In genomic region chr2L:12427487-12428101, dm6 we compare ENCODE assay signal across 5 fruit fly cellular contexts.
TF ChIP-seq lines count a peak whose summit lies in the region.

CG5446 (minus strand) TSS chr2L:12427709.
Trm1 (plus strand) TSS chr2L:12428028.

- no peak for TF ChIP-seq CTCF in whole organism, embryonic (GFP tag; optimal IDR thresholded peaks at IDR 0.05; lab: Kevin White, UChicago)

TF ChIP-seq in whole organism, adult, 20 proteins besides CTCF, POLR2A, EP300 and RAD21 (continues in another document):
- TF ChIP-seq CG12768 (GFP tag; optimal IDR thresholded peaks at IDR 0.05; lab: Kevin White, UChicago) (peak; percentile 74), CG14711 (tag; optimal IDR thresholded peaks at IDR 0.05; lab: Kevin White, UChicago) (peak; percentile 83), CG5204 (GFP tag; optimal IDR thresholded peaks at IDR 0.05; lab: Kevin White, UChicago) (no peak), Mnt (GFP tag; optimal IDR thresholded peaks at IDR 0.05; lab: Kevin White, UChicago) (peak; percentile 54), Clk (GFP tag; optimal IDR thresholded peaks at IDR 0.05; lab: Kevin White, UChicago) (no peak), kay (GFP tag; lab: Kevin White, UChicago; ENCODE audit: borderline replicate concordance) (no peak), CG7045 (GFP tag; optimal IDR thresholded peaks at IDR 0.05; lab: Kevin White, UChicago) (peak; percentile 70), CG33017 (tag; optimal IDR thresholded peaks at IDR 0.05; lab: Kevin White, UChicago) (peak; percentile 88), toe (GFP tag; optimal IDR thresholded peaks at IDR 0.05; lab: Kevin White, UChicago) (no peak), bab1 (GFP tag; optimal IDR thresholded peaks at IDR 0.05; lab: Kevin White, UChicago) (peak; percentile 50), CG1620 (GFP tag; optimal IDR thresholded peaks at IDR 0.05; lab: Kevin White, UChicago) (no peak), Hr96 (GFP tag; optimal IDR thresholded peaks at IDR 0.05; lab: Kevin White, UChicago) (no peak), ovo (GFP tag; optimal IDR thresholded peaks at IDR 0.05; lab: Kevin White, UChicago) (no peak), CG7101 (tag; optimal IDR thresholded peaks at IDR 0.05; lab: Kevin White, UChicago) (peak; percentile 89), Crg-1 (GFP tag; optimal IDR thresholded peaks at IDR 0.05; lab: Kevin White, UChicago) (peak; percentile 29), CG11617 (GFP tag; optimal IDR thresholded peaks at IDR 0.05; lab: Kevin White, UChicago) (peak; percentile 89), cnc (optimal IDR thresholded peaks at IDR 0.05; lab: Kevin White, UChicago) (no peak), pad (GFP tag; optimal IDR thresholded peaks at IDR 0.05; lab: Kevin White, UChicago) (peak; percentile 52)

TF ChIP-seq in whole organism, embryonic, 481 proteins besides CTCF, POLR2A, EP300 and RAD21 (continues in another document):
- TF ChIP-seq Nf-YB (GFP tag; optimal IDR thresholded peaks at IDR 0.05; lab: Kevin White, UChicago) (peak; percentile 62), CG16813 (GFP tag; IDR thresholded peaks at IDR 0.05; lab: Robert Waterston, UW; ENCODE audit: partially characterized antibody) (no peak), rib (GFP tag; IDR thresholded peaks at IDR 0.05; lab: Robert Waterston, UW) (no peak), CG34224 (GFP tag; IDR thresholded peaks at IDR 0.05; lab: Robert Waterston, UW; ENCODE audit: partially characterized antibody) (no peak), Asciz (GFP tag; optimal IDR thresholded peaks at IDR 0.05; lab: Kevin White, UChicago) (peak; percentile 11), CG18476 (GFP tag; optimal IDR thresholded peaks at IDR 0.05; lab: Kevin White, UChicago) (peak; percentile 3), CG16815 (GFP tag; optimal IDR thresholded peaks at IDR 0.05; lab: Kevin White, UChicago) (peak; percentile 39), jing (GFP tag; optimal IDR thresholded peaks at IDR 0.05; lab: Kevin White, UChicago) (no peak), CG17328 (GFP tag; IDR thresholded peaks at IDR 0.05; lab: Robert Waterston, UW) (no peak), chn (GFP tag; optimal IDR thresholded peaks at IDR 0.05; lab: Kevin White, UChicago) (no peak), CG13296 (GFP tag; optimal IDR thresholded peaks at IDR 0.05; lab: Kevin White, UChicago) (peak; percentile 74), bigmax (GFP tag; optimal IDR thresholded peaks at IDR 0.05; lab: Kevin White, UChicago) (no peak), H2.0 (GFP tag; IDR thresholded peaks at IDR 0.05; lab: Robert Waterston, UW) (no peak; the same call in 1 of the 2 replicates), Hsf (GFP tag; optimal IDR thresholded peaks at IDR 0.05; lab: Kevin White, UChicago) (no peak), CG17385 (GFP tag; optimal IDR thresholded peaks at IDR 0.05; lab: Kevin White, UChicago) (peak; percentile 67), Dip3 (GFP tag; optimal IDR thresholded peaks at IDR 0.05; lab: Kevin White, UChicago) (no peak), ato (GFP tag; IDR thresholded peaks at IDR 0.05; lab: Robert Waterston, UW; ENCODE audit: partially characterized antibody) (no peak), dpn (GFP tag; optimal IDR thresholded peaks at IDR 0.05; lab: Kevin White, UChicago) (peak in 1 of 2 experiments; percentile 65)

TF ChIP-seq in whole organism, prepupa, 60 proteins besides CTCF, POLR2A, EP300 and RAD21 (continues in another document):
- TF ChIP-seq Sox15 (GFP tag; optimal IDR thresholded peaks at IDR 0.05; lab: Kevin White, UChicago) (peak; percentile 8), Ets21C (GFP tag; optimal IDR thresholded peaks at IDR 0.05; lab: Kevin White, UChicago) (no peak), CG8319 (GFP tag; optimal IDR thresholded peaks at IDR 0.05; lab: Kevin White, UChicago) (peak; percentile 4), CG3919 (GFP tag; optimal IDR thresholded peaks at IDR 0.05; lab: Kevin White, UChicago) (peak; percentile 62), CG9139 (GFP tag; optimal IDR thresholded peaks at IDR 0.05; lab: Kevin White, UChicago) (peak; percentile 40), Ets96B (tag; optimal IDR thresholded peaks at IDR 0.05; lab: Kevin White, UChicago) (peak; percentile 74), Hr39 (GFP tag; optimal IDR thresholded peaks at IDR 0.05; lab: Kevin White, UChicago) (no peak), CG6854 (GFP tag; optimal IDR thresholded peaks at IDR 0.05; lab: Kevin White, UChicago) (peak; percentile 25), Sox102F (GFP tag; optimal IDR thresholded peaks at IDR 0.05; lab: Kevin White, UChicago) (peak; percentile 48), salr (GFP tag; optimal IDR thresholded peaks at IDR 0.05; lab: Kevin White, UChicago) (peak in 1 of 2 experiments; percentile 79), acj6 (GFP tag; optimal IDR thresholded peaks at IDR 0.05; lab: Kevin White, UChicago) (peak; percentile 52), CG6276 (GFP tag; optimal IDR thresholded peaks at IDR 0.05; lab: Kevin White, UChicago) (no peak), esn (GFP tag; optimal IDR thresholded peaks at IDR 0.05; lab: Kevin White, UChicago) (peak; percentile 66), CG6808 (GFP tag; optimal IDR thresholded peaks at IDR 0.05; lab: Kevin White, UChicago) (peak; percentile 33), achi (GFP tag; optimal IDR thresholded peaks at IDR 0.05; lab: Kevin White, UChicago) (peak; percentile 78), CG4318 (GFP tag; optimal IDR thresholded peaks at IDR 0.05; lab: Kevin White, UChicago) (no peak), Blimp-1 (GFP tag; optimal IDR thresholded peaks at IDR 0.05; lab: Kevin White, UChicago) (peak; percentile 27), CG31627 (GFP tag; optimal IDR thresholded peaks at IDR 0.05; lab: Kevin White, UChicago) (peak; percentile 22), topi (GFP tag; optimal IDR thresholded peaks at IDR 0.05; lab: Kevin White, UChicago) (peak; percentile 17)

TF ChIP-seq in whole organism, pupa, 21 proteins besides CTCF, POLR2A, EP300 and RAD21:
- TF ChIP-seq CG34367 (tag; optimal IDR thresholded peaks at IDR 0.05; lab: Kevin White, UChicago) (peak; percentile 27), CG12605 (GFP tag; IDR thresholded peaks at IDR 0.05; lab: Robert Waterston, UW) (no peak), CG10348 (GFP tag; IDR thresholded peaks at IDR 0.05; lab: Robert Waterston, UW) (no peak), rn (GFP tag; IDR thresholded peaks at IDR 0.05; lab: Robert Waterston, UW) (no peak), CG32121 (GFP tag; IDR thresholded peaks at IDR 0.05; lab: Robert Waterston, UW) (peak; percentile 54; the same call in 1 of the 2 replicates), CG4496 (GFP tag; IDR thresholded peaks at IDR 0.05; lab: Robert Waterston, UW) (no peak), CG8301 (tag; optimal IDR thresholded peaks at IDR 0.05; lab: Kevin White, UChicago) (peak; percentile 36), CG17806 (tag; optimal IDR thresholded peaks at IDR 0.05; lab: Kevin White, UChicago) (peak; percentile 54), gl (tag; optimal IDR thresholded peaks at IDR 0.05; lab: Kevin White, UChicago) (no peak), EcR (GFP tag; optimal IDR thresholded peaks at IDR 0.05; lab: Kevin White, UChicago) (no peak), CG15710 (tag; optimal IDR thresholded peaks at IDR 0.05; lab: Kevin White, UChicago) (peak; percentile 66), Pif1A (GFP tag; optimal IDR thresholded peaks at IDR 0.05; lab: Kevin White, UChicago) (peak; percentile 44), fd96Ca (GFP tag; IDR thresholded peaks at IDR 0.05; lab: Robert Waterston, UW) (no peak), CG9948 (tag; optimal IDR thresholded peaks at IDR 0.05; lab: Kevin White, UChicago) (peak; percentile 64), Ets98B (GFP tag; IDR thresholded peaks at IDR 0.05; lab: Robert Waterston, UW) (peak; percentile 58), Snoo (tag; optimal IDR thresholded peaks at IDR 0.05; lab: Kevin White, UChicago) (peak; percentile 55), D1 (tag; optimal IDR thresholded peaks at IDR 0.05; lab: Kevin White, UChicago) (no peak), Pif1B (GFP tag; optimal IDR thresholded peaks at IDR 0.05; lab: Kevin White, UChicago) (peak; percentile 46), CG8159 (tag; optimal IDR thresholded peaks at IDR 0.05; lab: Kevin White, UChicago) (peak; percentile 75), CG13204 (GFP tag; optimal IDR thresholded peaks at IDR 0.05; lab: Kevin White, UChicago) (no peak)

TF ChIP-seq in whole organism, wandering third instar larva, 38 proteins besides CTCF, POLR2A, EP300 and RAD21:
- TF ChIP-seq foxo (GFP tag; optimal IDR thresholded peaks at IDR 0.05; lab: Kevin White, UChicago) = peak in 1 of 2 experiments; percentile 81
- peak; percentile 24 for TF ChIP-seq sv (GFP tag; optimal IDR thresholded peaks at IDR 0.05; lab: Kevin White, UChicago)
- no peak for TF ChIP-seq jim (GFP tag; optimal IDR thresholded peaks at IDR 0.05; lab: Kevin White, UChicago)
- no peak for TF ChIP-seq Mio (GFP tag; optimal IDR thresholded peaks at IDR 0.05; lab: Kevin White, UChicago)
- no peak for TF ChIP-seq CG32264 (GFP tag; optimal IDR thresholded peaks at IDR 0.05; lab: Kevin White, UChicago)
- peak; percentile 26 for TF ChIP-seq dsf (GFP tag; optimal IDR thresholded peaks at IDR 0.05; lab: Kevin White, UChicago; ENCODE audit: borderline replicate concordance)
- TF ChIP-seq h (GFP tag; optimal IDR thresholded peaks at IDR 0.05; lab: Kevin White, UChicago) = peak; percentile 52
- peak; percentile 68 for TF ChIP-seq Myc (optimal IDR thresholded peaks at IDR 0.05; lab: Kevin White, UChicago)
- TF ChIP-seq HLH106 (tag; optimal IDR thresholded peaks at IDR 0.05; lab: Kevin White, UChicago) = peak; percentile 75
- TF ChIP-seq dmrt93B (GFP tag; optimal IDR thresholded peaks at IDR 0.05; lab: Kevin White, UChicago) = peak; percentile 11
- TF ChIP-seq psq (GFP tag; optimal IDR thresholded peaks at IDR 0.05; lab: Kevin White, UChicago) = peak; percentile 77
- TF ChIP-seq ey (GFP tag; optimal IDR thresholded peaks at IDR 0.05; lab: Kevin White, UChicago) = peak; percentile 11
- peak; percentile 65 for TF ChIP-seq rgr (GFP tag; optimal IDR thresholded peaks at IDR 0.05; lab: Kevin White, UChicago)
- peak; percentile 82 for TF ChIP-seq Sp1 (GFP tag; optimal IDR thresholded peaks at IDR 0.05; lab: Kevin White, UChicago)
- TF ChIP-seq Jra (GFP tag; optimal IDR thresholded peaks at IDR 0.05; lab: Kevin White, UChicago) = no peak
- TF ChIP-seq OdsH (GFP tag; optimal IDR thresholded peaks at IDR 0.05; lab: Kevin White, UChicago) = peak; percentile 53
- peak; percentile 45 for TF ChIP-seq br (GFP tag; optimal IDR thresholded peaks at IDR 0.05; lab: Kevin White, UChicago)
- peak; percentile 66 for TF ChIP-seq fru (GFP tag; optimal IDR thresholded peaks at IDR 0.05; lab: Kevin White, UChicago)
- TF ChIP-seq brk (GFP tag; optimal IDR thresholded peaks at IDR 0.05; lab: Kevin White, UChicago) = no peak
- peak; percentile 51 for TF ChIP-seq Hnf4 (GFP tag; optimal IDR thresholded peaks at IDR 0.05; lab: Kevin White, UChicago)
- no peak for TF ChIP-seq Rel (GFP tag; optimal IDR thresholded peaks at IDR 0.05; lab: Kevin White, UChicago)
- peak; percentile 83 for TF ChIP-seq Rel (tag; optimal IDR thresholded peaks at IDR 0.05; lab: Kevin White, UChicago)
- peak; percentile 10 for TF ChIP-seq Hr83 (GFP tag; optimal IDR thresholded peaks at IDR 0.05; lab: Kevin White, UChicago; ENCODE audit: poor library complexity, severe bottlenecking)
- TF ChIP-seq Dif (GFP tag; optimal IDR thresholded peaks at IDR 0.05; lab: Kevin White, UChicago; ENCODE audit: partially characterized antibody) = peak; percentile 38
- peak; percentile 22 for TF ChIP-seq woc (GFP tag; optimal IDR thresholded peaks at IDR 0.05; lab: Kevin White, UChicago)
